Worm (Caenorhabditis elegans): ENCODE data around the gene ttx-3.

DNA sequence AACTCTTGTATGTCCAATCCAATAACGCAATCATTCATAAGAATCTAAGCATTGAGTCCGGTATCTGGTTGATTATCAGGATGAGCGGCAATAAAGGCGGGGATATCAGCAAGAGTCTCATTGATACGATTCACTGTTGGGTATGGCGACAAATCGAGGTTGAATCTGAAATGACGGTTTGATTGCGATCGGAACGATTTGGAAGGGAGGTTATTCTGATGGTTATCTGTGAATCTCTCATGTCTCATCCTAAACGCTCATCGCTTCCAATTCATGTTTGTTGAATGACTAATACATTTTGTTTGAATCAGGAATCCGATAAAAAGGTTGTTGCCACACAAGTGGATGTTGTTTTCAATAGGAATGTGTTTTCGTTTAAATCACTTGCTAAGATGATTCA, 42.7 kb downstream of the ttx-3 start:
- TF ChIP-seq dmd-4 (tag; optimal IDR thresholded peaks at IDR 0.05; ENCODE audit: borderline replicate concordance) (no peak), hlh-13 (GFP tag; optimal IDR thresholded peaks at IDR 0.05) (no peak), ama-1 (optimal IDR thresholded peaks at IDR 0.05) (no peak), ztf-16 (tag; optimal IDR thresholded peaks at IDR 0.05) (no peak), zip-5 (tag; optimal IDR thresholded peaks at IDR 0.05) (no peak)

Data from whole organism, late embryonic.